Fruit fly (Drosophila melanogaster) whole organism, pupa: ENCODE results near the gene Dyro.

ENCODE experiments used
- CG13204 ChIP-seq: fragments of 200-800 bp; sonication (Bioruptor generic); optimal IDR thresholded peaks from 2 replicates; lab custom pipeline; 2018; ENCODE audit warnings: missing biosample characterization, mild to moderate bottlenecking, missing genetic modification characterization, moderate library complexity
- CG14655 ChIP-seq: fragments of 200-800 bp; sonication (Bioruptor generic); optimal IDR thresholded peaks from 3 replicates; lab custom pipeline; 2017; ENCODE audit warnings: mild to moderate bottlenecking, missing biosample characterization, missing genetic modification reagents, missing genetic modification characterization
- CG9948 ChIP-seq: fragments of 200-800 bp; sonication (Bioruptor generic); optimal IDR thresholded peaks from 2 replicates; lab custom pipeline; 2018; ENCODE audit warnings: missing biosample characterization, mild to moderate bottlenecking, missing genetic modification characterization, moderate library complexity
- EcR ChIP-seq: fragments of 200-800 bp; sonication (Bioruptor generic); optimal IDR thresholded peaks from 3 replicates; lab custom pipeline; 2019; ENCODE audit warnings: missing biosample characterization, missing genetic modification characterization, mild to moderate bottlenecking, moderate library complexity, missing genetic modification reagents
- Pif1A ChIP-seq: fragments of 200-800 bp; sonication (Bioruptor generic); optimal IDR thresholded peaks from 3 replicates; lab custom pipeline; 2016; ENCODE audit warnings: missing biosample characterization, missing genetic modification characterization
- Pif1B ChIP-seq: fragments of 200-800 bp; sonication (Bioruptor generic); optimal IDR thresholded peaks from 3 replicates; lab custom pipeline; 2016; ENCODE audit warnings: missing biosample characterization, missing genetic modification characterization
- Snoo ChIP-seq: fragments of 200-800 bp; sonication (Bioruptor generic); optimal IDR thresholded peaks from 3 replicates; lab custom pipeline; 2017; ENCODE audit warnings: missing biosample characterization, mild to moderate bottlenecking, missing genetic modification characterization, inconsistent platforms

- TF ChIP-seq Pif1B (GFP tag; lab: Kevin White, UChicago) (no peak), EcR (GFP tag; lab: Kevin White, UChicago) (no peak), Snoo (tag; lab: Kevin White, UChicago) (no peak), CG14655 (no peak), CG13204 (GFP tag; lab: Kevin White, UChicago) (no peak), Pif1A (GFP tag; lab: Kevin White, UChicago) (no peak), CG9948 (tag; lab: Kevin White, UChicago) (no peak)
Observed at dm6 chr3L:11258392-11258791, 37.3 kb downstream of the Dyro start.
